Fruit fly (Drosophila melanogaster) whole organism, embryonic: ENCODE measurements around the gene CG6937.

Experiments
- CG10543 ChIP-seq: fragments of 200-800 bp; sonication (Bioruptor generic); optimal IDR thresholded peaks from 3 replicates; lab custom pipeline; 2017; ENCODE audit warnings: missing biosample characterization, mild to moderate bottlenecking, missing genetic modification characterization, moderate library complexity
- CG12236 ChIP-seq: fragments of 200-800 bp; sonication (Bioruptor generic); optimal IDR thresholded peaks from 2 replicates; lab custom pipeline; 2016; ENCODE audit warnings: missing biosample characterization, missing genetic modification characterization
- CG12391 ChIP-seq: fragments of 200-800 bp; sonication (Bioruptor generic); optimal IDR thresholded peaks from 3 replicates; lab custom pipeline; 2018; ENCODE audit warnings: missing biosample characterization, mild to moderate bottlenecking, missing genetic modification characterization, moderate library complexity
- CG12744 ChIP-seq: fragments of 200-800 bp; sonication (Bioruptor generic); optimal IDR thresholded peaks from 2 replicates; lab custom pipeline; 2016; ENCODE audit warnings: missing biosample characterization, missing genetic modification characterization
- CG13424 ChIP-seq: fragments of 200-800 bp; sonication (Bioruptor generic); optimal IDR thresholded peaks from 2 replicates; lab custom pipeline; 2019; ENCODE audit warnings: missing biosample characterization, mild to moderate bottlenecking, missing genetic modification characterization, moderate library complexity
- CG17568 ChIP-seq: fragments of 200-800 bp; sonication (Bioruptor generic); optimal IDR thresholded peaks from 2 replicates; lab custom pipeline; 2018; ENCODE audit warnings: missing biosample characterization, mild to moderate bottlenecking, missing genetic modification characterization, moderate library complexity
- CG2199 ChIP-seq: fragments of 200-800 bp; sonication (Bioruptor generic); IDR thresholded peaks from 3 replicates; pipeline ENCODE4 v1.3.6; 2022; ENCODE audit warnings: missing biosample characterization, missing genetic modification characterization
- CG31365 ChIP-seq: fragments of 200-800 bp; sonication (Bioruptor generic); optimal IDR thresholded peaks from 2 replicates; lab custom pipeline; 2018; ENCODE audit warnings: missing biosample characterization, mild to moderate bottlenecking, missing genetic modification characterization
- CG3838 ChIP-seq: fragments of 200-800 bp; sonication (Bioruptor generic); optimal IDR thresholded peaks from 3 replicates; lab custom pipeline; 2016; ENCODE audit warnings: missing biosample characterization, missing genetic modification characterization
- CG4360 ChIP-seq: fragments of 200-800 bp; sonication (Bioruptor generic); IDR thresholded peaks from 2 replicates; pipeline ENCODE4 v1.3.6; 2022; ENCODE audit warnings: missing biosample characterization, missing genetic modification characterization
- CG4404 ChIP-seq: fragments of 200-800 bp; sonication (Bioruptor generic); IDR thresholded peaks from 2 replicates; pipeline ENCODE4 v1.3.6; 2022; ENCODE audit warnings: missing biosample characterization, missing genetic modification characterization
- CG7556 ChIP-seq: fragments of 200-800 bp; sonication (Bioruptor generic); optimal IDR thresholded peaks from 2 replicates; lab custom pipeline; 2017; ENCODE audit warnings: missing biosample characterization, mild to moderate bottlenecking, missing genetic modification characterization
- CG7987 ChIP-seq: fragments of 200-800 bp; sonication (Bioruptor generic); optimal IDR thresholded peaks from 2 replicates; lab custom pipeline; 2018; ENCODE audit warnings: missing biosample characterization, mild to moderate bottlenecking, missing genetic modification characterization, moderate library complexity
- CG8290 ChIP-seq, 3 experiments: fragments of 200-800 bp; sonication (Bioruptor generic); optimal IDR thresholded peaks; 2 replicates each; lab custom pipeline; 2016 to 2019; ENCODE audit warnings: missing biosample characterization in 3 of 3, missing genetic modification characterization in 3 of 3, mild to moderate bottlenecking in 2 of 3, moderate library complexity in 1 of 3
- CG8388 ChIP-seq: fragments of 200-800 bp; sonication (Bioruptor generic); optimal IDR thresholded peaks from 2 replicates; lab custom pipeline; 2019; ENCODE audit warnings: missing biosample characterization, mild to moderate bottlenecking, missing genetic modification characterization, moderate library complexity
- CG8924 ChIP-seq: fragments of 200-800 bp; optimal IDR thresholded peaks from 3 replicates; lab custom pipeline; 2019; ENCODE audit warnings: missing biosample characterization, mild to moderate bottlenecking, missing genetic modification characterization, moderate library complexity
- Dfd ChIP-seq, 2 experiments: fragments of >200 bp; optimal IDR thresholded peaks; 2 replicates each; lab custom pipeline; 2017; ENCODE audit warnings: missing biosample characterization in 2 of 2, missing genetic modification characterization in 2 of 2
- Doc2 ChIP-seq: fragments of 200-800 bp; sonication (Bioruptor generic); IDR thresholded peaks from 2 replicates; pipeline ENCODE4 v1.3.6; 2022; ENCODE audit warnings: missing biosample characterization, missing genetic modification characterization
- E2f1 ChIP-seq: fragments of 200-800 bp; sonication (Bioruptor generic); IDR thresholded peaks from 2 replicates; pipeline ENCODE4 v1.3.6; 2022; ENCODE audit warnings: missing biosample characterization, missing genetic modification characterization
- Hand ChIP-seq: fragments of 200-800 bp; sonication (Bioruptor generic); optimal IDR thresholded peaks from 2 replicates; lab custom pipeline; 2017; ENCODE audit warnings: mild to moderate bottlenecking, missing biosample characterization, missing genetic modification reagents, missing genetic modification characterization
- HmgZ ChIP-seq: fragments of 200-800 bp; sonication (Bioruptor generic); optimal IDR thresholded peaks from 2 replicates; lab custom pipeline; 2018; ENCODE audit warnings: missing biosample characterization, mild to moderate bottlenecking, missing genetic modification characterization
- Hmr ChIP-seq: fragments of 200-800 bp; sonication (Bioruptor generic); optimal IDR thresholded peaks from 3 replicates; lab custom pipeline; 2017; ENCODE audit warnings: mild to moderate bottlenecking, missing biosample characterization, missing genetic modification reagents, missing genetic modification characterization
- Kr ChIP-seq: fragments of 200-800 bp; sonication (Bioruptor generic); optimal IDR thresholded peaks from 2 replicates; lab custom pipeline; 2017; ENCODE audit warnings: missing biosample characterization, mild to moderate bottlenecking, missing genetic modification characterization
- MTF-1 ChIP-seq: fragments of 200-800 bp; sonication (Bioruptor generic); optimal IDR thresholded peaks from 2 replicates; lab custom pipeline; 2018; ENCODE audit warnings: missing biosample characterization, mild to moderate bottlenecking, missing genetic modification characterization, borderline replicate concordance
- Mad ChIP-seq: fragments of 200-800 bp; sonication (Bioruptor generic); optimal IDR thresholded peaks from 2 replicates; lab custom pipeline; 2016; ENCODE audit warnings: missing biosample characterization, missing genetic modification characterization
- Nf-YC ChIP-seq: fragments of 200-800 bp; optimal IDR thresholded peaks from 3 replicates; lab custom pipeline; 2019; ENCODE audit warnings: missing biosample characterization, mild to moderate bottlenecking, missing genetic modification characterization, moderate library complexity
- NfI ChIP-seq: fragments of 200-800 bp; sonication (Bioruptor generic); optimal IDR thresholded peaks from 3 replicates; lab custom pipeline; 2018; ENCODE audit warnings: missing biosample characterization, mild to moderate bottlenecking, missing genetic modification characterization, moderate library complexity
- Rx ChIP-seq: fragments of 200-800 bp; sonication (Bioruptor generic); IDR thresholded peaks from 2 replicates; pipeline ENCODE4 v1.3.6; 2022; ENCODE audit warnings: missing biosample characterization, missing genetic modification characterization
- Sox100B ChIP-seq: fragments of 200-800 bp; sonication (Bioruptor generic); optimal IDR thresholded peaks from 3 replicates; lab custom pipeline; 2018; ENCODE audit warnings: missing biosample characterization, mild to moderate bottlenecking, missing genetic modification characterization
- Spps ChIP-seq: fragments of 200-800 bp; sonication (Bioruptor generic); optimal IDR thresholded peaks from 2 replicates; lab custom pipeline; 2018; ENCODE audit warnings: missing biosample characterization, mild to moderate bottlenecking, missing genetic modification characterization
- ara ChIP-seq: fragments of 200-800 bp; sonication (Bioruptor generic); IDR thresholded peaks from 2 replicates; pipeline ENCODE4 v1.3.6; 2022; ENCODE audit warnings: missing biosample characterization, missing genetic modification characterization
- bbx ChIP-seq: fragments of 200-800 bp; sonication (Bioruptor generic); IDR thresholded peaks from 2 replicates; pipeline ENCODE4 v1.3.6; 2022; ENCODE audit warnings: missing biosample characterization, missing genetic modification characterization; ENCODE audit not compliant: partially characterized antibody
- dpn ChIP-seq, 2 experiments: fragments of 200-800 bp; sonication (Bioruptor generic); optimal IDR thresholded peaks; 3 replicates each; lab custom pipeline; 2016; ENCODE audit warnings: missing biosample characterization in 2 of 2, missing genetic modification characterization in 2 of 2
- esg ChIP-seq: fragments of 200-800 bp; sonication (Bioruptor generic); conservative IDR thresholded peaks from 2 replicates; pipeline ENCODE4 v1.3.6; 2022; ENCODE audit warnings: missing biosample characterization, missing genetic modification characterization
- fd96Cb ChIP-seq: fragments of 200-800 bp; sonication (Bioruptor generic); optimal IDR thresholded peaks from 2 replicates; lab custom pipeline; 2018; ENCODE audit warnings: missing biosample characterization, mild to moderate bottlenecking, missing genetic modification characterization, moderate library complexity
- gcm ChIP-seq: fragments of 200-800 bp; sonication (Bioruptor generic); optimal IDR thresholded peaks from 2 replicates; lab custom pipeline; 2019; ENCODE audit warnings: missing biosample characterization, mild to moderate bottlenecking, missing genetic modification characterization, moderate library complexity
- gcm2 ChIP-seq: fragments of 200-800 bp; sonication (Bioruptor generic); optimal IDR thresholded peaks from 2 replicates; lab custom pipeline; 2016; ENCODE audit warnings: missing biosample characterization, missing genetic modification characterization
- gt ChIP-seq: fragments of 200-800 bp; sonication (Bioruptor generic); IDR thresholded peaks from 2 replicates; pipeline ENCODE4 v1.3.6; 2022; ENCODE audit warnings: missing biosample characterization, missing genetic modification characterization
- kni ChIP-seq: fragments of 200-800 bp; sonication (Bioruptor generic); optimal IDR thresholded peaks from 3 replicates; lab custom pipeline; 2017; ENCODE audit warnings: mild to moderate bottlenecking, missing biosample characterization, missing genetic modification reagents, missing genetic modification characterization
- lab ChIP-seq: fragments of 200-800 bp; sonication (Bioruptor generic); optimal IDR thresholded peaks from 3 replicates; lab custom pipeline; 2017; ENCODE audit warnings: missing biosample characterization, missing genetic modification characterization, mild to moderate bottlenecking, moderate library complexity, missing genetic modification reagents
- lbe ChIP-seq: fragments of 200-800 bp; sonication (Bioruptor generic); optimal IDR thresholded peaks from 2 replicates; lab custom pipeline; 2016; ENCODE audit warnings: missing biosample characterization, mild to moderate bottlenecking, missing genetic modification characterization
- mam ChIP-seq: fragments of 200-800 bp; sonication (Bioruptor generic); optimal IDR thresholded peaks from 3 replicates; lab custom pipeline; 2016; ENCODE audit warnings: missing biosample characterization, missing genetic modification characterization
- mirr ChIP-seq: fragments of 200-800 bp; sonication (Bioruptor generic); optimal IDR thresholded peaks from 3 replicates; lab custom pipeline; 2018; ENCODE audit warnings: missing biosample characterization, mild to moderate bottlenecking, missing genetic modification characterization
- org-1 ChIP-seq: fragments of 200-800 bp; sonication (Bioruptor generic); optimal IDR thresholded peaks from 2 replicates; lab custom pipeline; 2017; ENCODE audit warnings: missing biosample characterization, missing genetic modification characterization
- pho ChIP-seq: fragments of 200-800 bp; sonication (Bioruptor generic); optimal IDR thresholded peaks from 2 replicates; lab custom pipeline; 2016; ENCODE audit warnings: missing biosample characterization, missing genetic modification characterization
- pnt ChIP-seq: fragments of 200-800 bp; sonication (Bioruptor generic); optimal IDR thresholded peaks from 3 replicates; lab custom pipeline; 2016; ENCODE audit warnings: missing biosample characterization, missing genetic modification characterization
- slbo ChIP-seq: fragments of 200-800 bp; sonication (Bioruptor generic); IDR thresholded peaks from 2 replicates; pipeline ENCODE4 v1.3.6; 2022; ENCODE audit warnings: missing biosample characterization, missing genetic modification characterization
- stwl ChIP-seq: fragments of 200-800 bp; sonication (Bioruptor generic); optimal IDR thresholded peaks from 3 replicates; lab custom pipeline; 2018; ENCODE audit warnings: missing biosample characterization, mild to moderate bottlenecking, missing genetic modification characterization, moderate library complexity
- trem ChIP-seq: fragments of 200-800 bp; optimal IDR thresholded peaks from 3 replicates; lab custom pipeline; 2019; ENCODE audit warnings: missing biosample characterization, mild to moderate bottlenecking, missing genetic modification characterization, moderate library complexity
- twi ChIP-seq: fragments of 200-800 bp; optimal IDR thresholded peaks from 2 replicates; lab custom pipeline; 2019; ENCODE audit warnings: missing biosample characterization, mild to moderate bottlenecking, missing genetic modification characterization, moderate library complexity
- zen2 ChIP-seq: fragments of 200-800 bp; sonication (Bioruptor generic); IDR thresholded peaks from 3 replicates; pipeline ENCODE4 v1.3.6; 2022; ENCODE audit warnings: missing biosample characterization, missing genetic modification characterization; ENCODE audit not compliant: partially characterized antibody

The CG6937 gene

dm6 chr3R:22631156-22631555 is 46.6 kb downstream of the CG6937 start (continued):
- TF ChIP-seq lab (GFP tag; lab: Kevin White, UChicago), result peak; percentile 49
- TF ChIP-seq Dfd (GFP tag; optimal IDR thresholded peaks at IDR 0.05; lab: Kevin White, UChicago), result no peak
- TF ChIP-seq gcm2 (GFP tag; lab: Kevin White, UChicago), result no peak
- TF ChIP-seq CG7556 (GFP tag; lab: Kevin White, UChicago), result no peak
- no peak for TF ChIP-seq NfI (GFP tag; lab: Kevin White, UChicago)
- TF ChIP-seq MTF-1 (GFP tag; lab: Kevin White, UChicago), result no peak
- TF ChIP-seq twi (tag; lab: Kevin White, UChicago), result peak; percentile 4
- no peak for TF ChIP-seq CG3838 (GFP tag; lab: Kevin White, UChicago)
- no peak for TF ChIP-seq CG4404 (GFP tag; lab: Robert Waterston, UW)
- peak; percentile 37 for TF ChIP-seq CG7987 (GFP tag; lab: Kevin White, UChicago)
- no peak for TF ChIP-seq fd96Cb
- TF ChIP-seq bbx (GFP tag; lab: Robert Waterston, UW), result no peak
- 0 out of 2 replicates have a peak, but pooled peaks have one; percentile 2 for TF ChIP-seq slbo (GFP tag; lab: Robert Waterston, UW)
- TF ChIP-seq Hand (GFP tag; lab: Kevin White, UChicago), result no peak
- no peak for TF ChIP-seq CG12236 (GFP tag; lab: Kevin White, UChicago)
- TF ChIP-seq zen2 (GFP tag; lab: Robert Waterston, UW), result no peak
- peak; percentile 37 for TF ChIP-seq CG10543 (GFP tag; lab: Kevin White, UChicago)
- no peak for TF ChIP-seq CG2199 (GFP tag; lab: Robert Waterston, UW)
- TF ChIP-seq dpn (GFP tag; optimal IDR thresholded peaks at IDR 0.05; lab: Kevin White, UChicago), result no peak
- TF ChIP-seq Doc2 (GFP tag; lab: Robert Waterston, UW), result no peak
- peak; percentile 29 for TF ChIP-seq org-1 (GFP tag; lab: Kevin White, UChicago)
- peak; percentile 8 for TF ChIP-seq CG13424 (tag; lab: Kevin White, UChicago)
- no peak for TF ChIP-seq gt (GFP tag; lab: Robert Waterston, UW)
- peak; percentile 8 for TF ChIP-seq CG31365 (tag; lab: Kevin White, UChicago)
- no peak for TF ChIP-seq CG8290 (GFP tag; optimal IDR thresholded peaks at IDR 0.05; lab: Kevin White, UChicago)
- TF ChIP-seq CG8290 (tag; optimal IDR thresholded peaks at IDR 0.05; lab: Kevin White, UChicago), result no peak
- no peak for TF ChIP-seq Mad (GFP tag; lab: Kevin White, UChicago)
- peak; percentile 52 for TF ChIP-seq CG17568 (GFP tag; lab: Kevin White, UChicago)
- TF ChIP-seq ara (GFP tag; lab: Robert Waterston, UW), result no peak
- peak; percentile 16 for TF ChIP-seq Sox100B (GFP tag; lab: Kevin White, UChicago)
- TF ChIP-seq CG12391 (tag; lab: Kevin White, UChicago), result no peak
- no peak for TF ChIP-seq pho (GFP tag; lab: Kevin White, UChicago)
- no peak for TF ChIP-seq CG4360 (GFP tag; lab: Robert Waterston, UW)
- TF ChIP-seq mam, result no peak
- TF ChIP-seq esg (GFP tag; lab: Robert Waterston, UW), result no peak
- TF ChIP-seq lbe (GFP tag; lab: Kevin White, UChicago), result no peak
- TF ChIP-seq Rx (GFP tag; lab: Robert Waterston, UW), result no peak
- no peak for TF ChIP-seq pnt (GFP tag; lab: Kevin White, UChicago)
- TF ChIP-seq mirr (GFP tag; lab: Kevin White, UChicago), result no peak
- TF ChIP-seq CG8924 (tag; lab: Kevin White, UChicago), result peak; percentile 5
- TF ChIP-seq CG12744, result no peak
- TF ChIP-seq Spps (tag; lab: Kevin White, UChicago), result no peak
- TF ChIP-seq HmgZ (tag; lab: Kevin White, UChicago), result peak; percentile 32
- TF ChIP-seq kni (GFP tag; lab: Kevin White, UChicago), result peak; percentile 43
- no peak for TF ChIP-seq stwl
- peak; percentile 48 for TF ChIP-seq Hmr (GFP tag; lab: Kevin White, UChicago)
- no peak for TF ChIP-seq Nf-YC (tag; lab: Kevin White, UChicago)
- TF ChIP-seq trem, result no peak
- no peak for TF ChIP-seq E2f1 (GFP tag; lab: Robert Waterston, UW)
- no peak for TF ChIP-seq Kr
- TF ChIP-seq CG8388 (GFP tag; lab: Kevin White, UChicago), result no peak
- no peak for TF ChIP-seq gcm (GFP tag; lab: Kevin White, UChicago)
